Worm (Caenorhabditis elegans): ENCODE data around the gene R08C7.12.

DNA sequence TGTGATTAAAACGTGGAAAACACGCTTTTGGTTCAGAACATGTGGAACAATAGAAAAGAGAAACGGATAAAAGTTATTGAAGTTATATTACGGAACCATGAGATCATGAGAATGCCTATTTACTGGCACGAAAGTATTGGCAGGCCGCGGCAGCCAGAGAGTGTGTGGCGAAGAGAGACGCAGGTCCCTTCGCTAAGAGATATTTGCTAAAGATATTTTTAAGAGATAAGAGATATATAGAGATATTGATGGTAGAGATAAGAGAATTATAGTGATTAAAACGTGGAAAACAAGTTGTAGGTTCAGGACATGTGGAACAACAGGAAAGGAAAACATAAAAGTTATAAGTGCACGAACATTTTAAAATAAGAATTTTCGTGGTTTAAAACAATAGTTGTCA lies 11.7 kb upstream of the R08C7.12 start:
- TF ChIP-seq W03F9.2 (tag; optimal IDR thresholded peaks at IDR 0.05) = no peak
- no peak for TF ChIP-seq dao-5 (tag; optimal IDR thresholded peaks at IDR 0.05)
- no peak for TF ChIP-seq him-1 (tag; optimal IDR thresholded peaks at IDR 0.05)
